Worm (Caenorhabditis elegans) whole organism, L4/young adult: ENCODE measurements around the gene C56E6.7.

Experiments
- W03F9.2 ChIP-seq: fragments of 150-350 bp; optimal IDR thresholded peaks from 2 replicates; lab custom pipeline; 2014; ENCODE audit warnings: missing biosample characterization, missing genetic modification characterization
- dao-5 ChIP-seq: sonication (generic microtip); optimal IDR thresholded peaks from 2 replicates; lab custom pipeline; 2016; ENCODE audit warnings: missing genotype, missing genetic modification characterization, moderate library complexity, missing compliant biosample characterization
- him-1 ChIP-seq: sonication (generic microtip); optimal IDR thresholded peaks from 2 replicates; lab custom pipeline; 2016; ENCODE audit warnings: missing genotype, missing genetic modification reagents, missing genetic modification characterization, missing compliant biosample characterization

- TF ChIP-seq him-1 (no peak), W03F9.2 (tag; lab: Kevin White, UChicago) (no peak), dao-5 (tag; lab: Kevin White, UChicago) (no peak)
These were observed 38.3 kb downstream of the C56E6.7 start, which contains the start of gene wrn-1 for ce11 chrII:6554677-6555076.
